Worm (Caenorhabditis elegans) whole organism, early embryonic: ENCODE data around the gene T05A7.13.

Experiments
- B0310.2 ChIP-seq: sonication (generic microtip); optimal IDR thresholded peaks from 2 replicates; lab custom pipeline; 2016; ENCODE audit warnings: mild to moderate bottlenecking, missing genetic modification characterization, missing compliant biosample characterization
- aly-1 ChIP-seq: sonication (generic microtip); optimal IDR thresholded peaks from 2 replicates; lab custom pipeline; 2016; ENCODE audit warnings: missing genetic modification characterization, missing compliant biosample characterization
- ama-1 ChIP-seq: fragments of 150-350 bp; optimal IDR thresholded peaks from 2 replicates; lab custom pipeline; 2014
- hmbx-1 ChIP-seq: sonication (generic microtip); optimal IDR thresholded peaks from 2 replicates; lab custom pipeline; 2016; ENCODE audit warnings: mild to moderate bottlenecking, missing genetic modification characterization, missing compliant biosample characterization
- sea-1 ChIP-seq: fragments of 200-800 bp; sonication (Bioruptor generic); conservative IDR thresholded peaks from 2 replicates; pipeline ENCODE4 v1.3.6; 2022; ENCODE audit warnings: missing genetic modification characterization, missing compliant biosample characterization
- tbx-37 ChIP-seq: fragments of 200-800 bp; sonication (Bioruptor generic); conservative IDR thresholded peaks from 2 replicates; pipeline ENCODE4 v1.3.6; 2022; ENCODE audit warnings: missing genetic modification reagents, missing genetic modification characterization, missing compliant biosample characterization

DNA sequence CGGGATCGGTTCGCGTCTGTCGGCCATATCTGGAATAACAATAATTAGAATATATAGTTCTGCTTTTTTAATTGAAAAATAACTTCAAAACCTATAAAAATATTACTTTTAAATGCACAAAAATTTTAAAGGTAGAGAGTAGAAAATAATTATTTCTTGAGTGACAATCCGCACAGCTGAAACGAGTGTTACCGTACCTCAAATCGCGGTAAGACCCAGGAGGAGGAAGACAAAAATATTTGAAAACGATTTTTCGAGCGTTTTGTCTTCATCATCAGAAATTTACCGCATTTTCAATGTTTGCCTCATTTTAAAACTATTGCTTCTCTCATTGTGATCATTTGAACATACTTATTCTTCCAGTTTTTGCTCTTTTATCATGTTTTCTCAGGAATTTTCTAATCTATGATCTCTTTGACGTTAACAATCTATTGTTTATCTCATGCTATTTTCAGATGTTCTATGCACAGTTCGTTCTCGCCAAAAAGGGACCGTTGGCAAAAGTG is 37.1 kb upstream of the T05A7.13 start, which contains the start of the genes rpn-5 and scc-1:
- TF ChIP-seq tbx-37 (GFP tag; lab: Robert Waterston, UW), result no peak
- no peak for TF ChIP-seq aly-1
- TF ChIP-seq ama-1, result no peak
- TF ChIP-seq sea-1, result no peak
- no peak for TF ChIP-seq B0310.2 (tag; lab: Kevin White, UChicago)
- no peak for TF ChIP-seq hmbx-1 (tag; lab: Kevin White, UChicago)
